Fruit fly (Drosophila melanogaster): Measurements from ENCODE around the gene IP3K1.

DNA sequence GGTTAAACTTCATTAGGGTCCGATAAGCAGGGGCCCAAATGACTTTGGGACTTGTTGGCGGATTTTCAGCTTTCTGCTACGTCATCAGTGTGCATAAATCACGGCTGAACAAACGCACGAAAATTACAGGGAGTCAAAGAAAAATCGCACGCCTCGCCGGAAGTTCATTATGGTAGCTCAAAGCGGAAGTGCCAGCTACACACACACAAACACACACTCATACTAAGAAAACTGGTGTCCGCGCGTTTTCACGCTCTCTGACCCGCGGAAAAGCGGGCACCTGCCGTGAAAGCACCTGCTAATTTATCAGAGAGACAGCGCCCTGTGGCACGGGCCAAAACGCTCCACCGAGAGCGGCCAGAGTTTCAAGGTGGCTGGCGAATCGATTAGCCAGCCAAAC lies 44.8 kb upstream of the IP3K1 start:
- TF ChIP-seq esn (GFP tag; optimal IDR thresholded peaks at IDR 0.05) (no peak), CG31627 (GFP tag; optimal IDR thresholded peaks at IDR 0.05) (no peak), spab (GFP tag; optimal IDR thresholded peaks at IDR 0.05) (no peak), Sox15 (GFP tag; optimal IDR thresholded peaks at IDR 0.05) (no peak), Blimp-1 (GFP tag; optimal IDR thresholded peaks at IDR 0.05) (no peak), fkh (GFP tag; optimal IDR thresholded peaks at IDR 0.05) (no peak), Gug (GFP tag; IDR thresholded peaks at IDR 0.05) (no peak), Lpt (GFP tag; optimal IDR thresholded peaks at IDR 0.05) (no peak), ss (GFP tag; optimal IDR thresholded peaks at IDR 0.05) (no peak)

Measured in whole organism, prepupa.